Fruit fly (Drosophila melanogaster) whole organism, wandering third instar larva: ENCODE results near the gene Gr10a.
A peak's percentile ranks its signal among the peaks of the same experiment; 100 is the strongest.

Source experiments
- Abd-B ChIP-seq: fragments of >200 bp; optimal IDR thresholded peaks from 2 replicates; lab custom pipeline; 2017; ENCODE audit warnings: missing biosample characterization, missing genetic modification characterization
- CG32264 ChIP-seq: fragments of 200-800 bp; sonication (Bioruptor generic); optimal IDR thresholded peaks from 2 replicates; lab custom pipeline; 2016; ENCODE audit warnings: missing biosample characterization, missing genetic modification characterization
- CG9705 ChIP-seq: fragments of 200-800 bp; sonication (Bioruptor generic); optimal IDR thresholded peaks from 2 replicates; lab custom pipeline; 2018; ENCODE audit warnings: missing biosample characterization, mild to moderate bottlenecking, missing genetic modification characterization
- CrebA ChIP-seq: fragments of 200-800 bp; sonication (Bioruptor generic); optimal IDR thresholded peaks from 2 replicates; lab custom pipeline; 2016; ENCODE audit warnings: missing biosample characterization, mild to moderate bottlenecking, missing genetic modification characterization, borderline replicate concordance
- Dfd ChIP-seq: fragments of >200 bp; optimal IDR thresholded peaks from 2 replicates; lab custom pipeline; 2017; ENCODE audit warnings: missing biosample characterization, missing genetic modification characterization
- Dif ChIP-seq: fragments of 200-275, 200-300 bp; sonication (Bioruptor generic); optimal IDR thresholded peaks from 2 replicates; lab custom pipeline; 2018; ENCODE audit warnings: missing biosample characterization, missing genetic modification characterization; ENCODE audit not compliant: partially characterized antibody
- GATAd ChIP-seq: sonication (Bioruptor generic); optimal IDR thresholded peaks from 2 replicates; lab custom pipeline; 2016; ENCODE audit warnings: missing biosample characterization, missing genetic modification characterization
- Hnf4 ChIP-seq: fragments of 200-800 bp; sonication (Bioruptor generic); optimal IDR thresholded peaks from 2 replicates; lab custom pipeline; 2016; ENCODE audit warnings: missing biosample characterization, mild to moderate bottlenecking, missing genetic modification characterization
- Hr78 ChIP-seq: fragments of >200 bp; optimal IDR thresholded peaks from 2 replicates; lab custom pipeline; 2017; ENCODE audit warnings: missing biosample characterization, missing genetic modification characterization
- Hr83 ChIP-seq: fragments of 200-300 bp; sonication (Bioruptor generic); optimal IDR thresholded peaks from 2 replicates; lab custom pipeline; 2016; ENCODE audit warnings: missing biosample characterization, mild to moderate bottlenecking, missing genetic modification characterization, moderate library complexity; ENCODE audit not compliant: poor library complexity, severe bottlenecking
- Jra ChIP-seq: sonication (Bioruptor generic); optimal IDR thresholded peaks from 2 replicates; lab custom pipeline; 2016; ENCODE audit warnings: missing biosample characterization, missing genetic modification characterization
- Mio ChIP-seq: sonication (Bioruptor generic); optimal IDR thresholded peaks from 2 replicates; lab custom pipeline; 2016; ENCODE audit warnings: missing biosample characterization, missing genetic modification characterization
- Myc ChIP-seq: fragments of >200 bp; optimal IDR thresholded peaks from 2 replicates; lab custom pipeline; 2017
- N ChIP-seq: fragments of >200 bp; optimal IDR thresholded peaks from 2 replicates; lab custom pipeline; 2018; ENCODE audit warnings: missing biosample characterization, missing external identifiers, missing genetic modification characterization
- OdsH ChIP-seq: fragments of 200-800 bp; sonication (Bioruptor generic); optimal IDR thresholded peaks from 2 replicates; lab custom pipeline; 2016; ENCODE audit warnings: missing biosample characterization, mild to moderate bottlenecking, missing genetic modification characterization
- Rel ChIP-seq, 2 experiments: fragments of 200-800 bp; sonication (Bioruptor generic) in 1 of 2; optimal IDR thresholded peaks; 2 replicates in 1 of 2; 3 replicates in 1 of 2; lab custom pipeline; 2016 to 2019; ENCODE audit warnings: mild to moderate bottlenecking in 2 of 2, missing biosample characterization in 2 of 2, missing genetic modification characterization in 2 of 2, moderate library complexity in 1 of 2
- Sp1 ChIP-seq: fragments of 200-800 bp; sonication (Bioruptor generic); optimal IDR thresholded peaks from 3 replicates; lab custom pipeline; 2019; ENCODE audit warnings: missing biosample characterization, mild to moderate bottlenecking, missing genetic modification characterization, moderate library complexity
- Vsx2 ChIP-seq: fragments of 200-300, 225-300 bp; sonication (Bioruptor generic); optimal IDR thresholded peaks from 2 replicates; lab custom pipeline; 2018; ENCODE audit warnings: missing biosample characterization, missing genetic modification characterization; ENCODE audit not compliant: partially characterized antibody
- br ChIP-seq: fragments of 200-800 bp; sonication (Bioruptor generic); optimal IDR thresholded peaks from 2 replicates; lab custom pipeline; 2016; ENCODE audit warnings: missing biosample characterization, missing genetic modification characterization
- brk ChIP-seq: fragments of 200-800 bp; sonication (Bioruptor generic); optimal IDR thresholded peaks from 2 replicates; lab custom pipeline; 2016; ENCODE audit warnings: missing biosample characterization, mild to moderate bottlenecking, missing genetic modification characterization
- dl ChIP-seq, 2 experiments: fragments of 175-275, 200-275 bp in 1 of 2; fragments of 200-275 bp in 1 of 2; sonication (Bioruptor generic); optimal IDR thresholded peaks; lab custom pipeline; 2018; ENCODE audit warnings: mild to moderate bottlenecking in 2 of 2, missing biosample characterization in 2 of 2, missing genetic modification characterization in 2 of 2, moderate library complexity in 2 of 2; ENCODE audit not compliant: partially characterized antibody in 2 of 2, insufficient read depth in 1 of 2
- dmrt93B ChIP-seq: fragments of 200-800 bp; sonication (Bioruptor generic); optimal IDR thresholded peaks from 2 replicates; lab custom pipeline; 2018; ENCODE audit warnings: missing biosample characterization, mild to moderate bottlenecking, missing genetic modification characterization
- dsf ChIP-seq: sonication (Bioruptor generic); optimal IDR thresholded peaks from 2 replicates; lab custom pipeline; 2016; ENCODE audit warnings: missing biosample characterization, missing genetic modification characterization, borderline replicate concordance
- foxo ChIP-seq, 2 experiments: fragments of 200-800 bp; sonication (Bioruptor generic); optimal IDR thresholded peaks; 2 replicates in 1 of 2; 3 replicates in 1 of 2; lab custom pipeline; 2016 to 2017; ENCODE audit warnings: missing biosample characterization in 2 of 2, missing genetic modification characterization in 2 of 2
- fru ChIP-seq: fragments of 200-800 bp; sonication (Bioruptor generic); optimal IDR thresholded peaks from 3 replicates; lab custom pipeline; 2016; ENCODE audit warnings: missing biosample characterization, mild to moderate bottlenecking, missing genetic modification characterization
- h ChIP-seq: fragments of 200-800 bp; sonication (Bioruptor generic); optimal IDR thresholded peaks from 3 replicates; lab custom pipeline; 2016; ENCODE audit warnings: missing biosample characterization, mild to moderate bottlenecking, missing genetic modification characterization
- jim ChIP-seq: fragments of 175-275, 200-325 bp; sonication (Bioruptor generic); optimal IDR thresholded peaks from 2 replicates; lab custom pipeline; 2016; ENCODE audit warnings: missing biosample characterization, mild to moderate bottlenecking, missing genetic modification characterization
- lola ChIP-seq: fragments of >200 bp; optimal IDR thresholded peaks from 2 replicates; lab custom pipeline; 2017; ENCODE audit warnings: missing biosample characterization, missing genetic modification characterization
- pan ChIP-seq: fragments of >200 bp; optimal IDR thresholded peaks from 2 replicates; lab custom pipeline; 2017
- rgr ChIP-seq: fragments of 200-800 bp; sonication (Bioruptor generic); optimal IDR thresholded peaks from 3 replicates; lab custom pipeline; 2016; ENCODE audit warnings: missing biosample characterization, mild to moderate bottlenecking, missing genetic modification characterization
- sage ChIP-seq: fragments of 200-800 bp; sonication (Bioruptor generic); optimal IDR thresholded peaks from 2 replicates; lab custom pipeline; 2016; ENCODE audit warnings: missing biosample characterization, mild to moderate bottlenecking, missing genetic modification characterization
- sv ChIP-seq: fragments of 200-800 bp; sonication (Bioruptor generic); optimal IDR thresholded peaks from 3 replicates; lab custom pipeline; 2016; ENCODE audit warnings: missing biosample characterization, missing genetic modification characterization
- tai ChIP-seq: sonication (Bioruptor generic); optimal IDR thresholded peaks from 2 replicates; lab custom pipeline; 2016; ENCODE audit warnings: missing biosample characterization, missing genetic modification characterization
- usp ChIP-seq: fragments of >200 bp; optimal IDR thresholded peaks from 2 replicates; lab custom pipeline; 2017; ENCODE audit warnings: missing biosample characterization, missing genetic modification characterization

Gene Gr10a

DNA sequence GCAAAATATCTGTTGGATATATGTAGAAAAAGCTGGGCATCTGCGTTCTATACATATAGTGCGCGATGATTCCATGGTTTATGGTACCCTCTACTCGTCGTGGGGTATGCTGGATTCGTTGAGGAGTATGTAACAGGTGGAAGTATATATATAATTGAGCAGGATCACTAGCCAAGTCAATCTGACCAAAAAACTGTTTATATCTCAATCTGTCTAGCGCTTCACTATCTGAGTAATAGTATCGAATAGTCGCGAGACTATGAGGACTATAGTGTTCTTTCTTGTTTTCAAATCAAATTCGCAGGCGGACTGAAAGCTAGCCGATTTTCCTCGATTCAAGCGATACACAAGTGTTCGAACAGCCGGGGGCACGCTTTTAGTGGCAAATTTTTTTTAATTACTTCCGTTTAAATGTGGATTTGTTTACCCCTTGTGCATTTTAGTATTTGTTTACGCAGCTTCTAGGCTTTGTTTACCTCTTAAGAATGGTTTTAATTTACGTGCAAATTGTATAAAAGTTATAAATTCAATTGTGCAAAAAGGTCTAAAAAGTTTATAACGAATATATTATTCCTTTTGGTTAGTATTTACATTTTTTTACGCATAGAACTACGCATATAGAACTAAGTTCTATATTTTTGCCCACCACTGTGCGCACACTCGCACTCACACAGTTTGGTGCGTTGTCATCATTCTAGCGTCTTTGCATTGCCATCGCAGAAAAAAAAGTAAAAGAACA lies 26.4 kb downstream of the Gr10a start (continued):
- TF ChIP-seq lola (GFP tag; lab: Kevin White, UChicago) (no peak), sv (GFP tag; lab: Kevin White, UChicago) (peak; percentile 68)

- no peak for TF ChIP-seq dmrt93B (GFP tag; lab: Kevin White, UChicago)
- no peak for TF ChIP-seq OdsH (GFP tag; lab: Kevin White, UChicago)
- no peak for TF ChIP-seq Myc (lab: Kevin White, UChicago)
- no peak for TF ChIP-seq Sp1
- TF ChIP-seq Mio (GFP tag; lab: Kevin White, UChicago), result no peak
- TF ChIP-seq CG9705 (GFP tag; lab: Kevin White, UChicago), result no peak
- TF ChIP-seq Dif, result peak; percentile 81
- TF ChIP-seq br, result no peak
- no peak for TF ChIP-seq Abd-B
- TF ChIP-seq tai (GFP tag; lab: Kevin White, UChicago), result no peak
- TF ChIP-seq Rel (GFP tag; optimal IDR thresholded peaks at IDR 0.05; lab: Kevin White, UChicago), result peak; percentile 37
- TF ChIP-seq Rel (tag; optimal IDR thresholded peaks at IDR 0.05; lab: Kevin White, UChicago), result no peak
- peak; percentile 33 for TF ChIP-seq h (GFP tag; lab: Kevin White, UChicago)
- TF ChIP-seq jim (GFP tag; lab: Kevin White, UChicago), result no peak
- no peak for TF ChIP-seq pan (lab: Kevin White, UChicago)
- no peak for TF ChIP-seq sage (GFP tag; lab: Kevin White, UChicago)
- TF ChIP-seq sv (GFP tag; lab: Kevin White, UChicago), result no peak
- no peak for TF ChIP-seq Hr78
- TF ChIP-seq fru (GFP tag; lab: Kevin White, UChicago), result no peak
- TF ChIP-seq brk (GFP tag; lab: Kevin White, UChicago), result no peak
- peak; percentile 51 for TF ChIP-seq Hr83 (GFP tag; lab: Kevin White, UChicago)
- TF ChIP-seq Hnf4 (GFP tag; lab: Kevin White, UChicago), result no peak
- peak; percentile 28 for TF ChIP-seq Jra (GFP tag; lab: Kevin White, UChicago)
- TF ChIP-seq usp (GFP tag; lab: Kevin White, UChicago), result no peak
- TF ChIP-seq dl (GFP tag; optimal IDR thresholded peaks at IDR 0.05; lab: Kevin White, UChicago; ENCODE audit: insufficient read depth in 1 of 2, partially characterized antibody in 2 of 2), result peak; percentile 82 to 88
- TF ChIP-seq dsf, result no peak
- peak; percentile 31 for TF ChIP-seq Vsx2 (GFP tag; lab: Kevin White, UChicago)
- TF ChIP-seq GATAd (GFP tag; lab: Kevin White, UChicago), result no peak
- no peak for TF ChIP-seq CrebA (GFP tag; lab: Kevin White, UChicago)
- no peak for TF ChIP-seq Dfd (GFP tag; lab: Kevin White, UChicago)
- TF ChIP-seq N (GFP tag; lab: Kevin White, UChicago), result no peak
Observed at dm6 chrX:11389494-11390447, 27.5 kb downstream of the Gr10a start.

DNA sequence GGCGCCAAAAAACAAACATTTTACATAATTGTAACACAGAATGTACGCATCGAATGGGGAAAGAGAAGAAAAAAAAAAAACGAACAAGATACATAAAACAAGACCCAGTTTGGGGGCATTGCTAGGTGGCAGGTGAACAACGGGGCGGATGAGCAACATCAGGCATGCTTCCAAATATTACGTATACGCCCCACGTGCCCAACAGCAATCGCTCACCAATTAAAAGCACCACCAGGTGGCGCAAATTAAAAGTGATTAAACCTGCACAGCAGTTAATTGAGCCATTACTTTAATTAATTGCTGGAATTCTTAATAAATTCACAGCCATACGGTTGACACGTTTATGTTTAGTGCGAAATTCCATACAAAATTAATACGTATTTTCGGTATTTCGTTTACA lies 31.7 kb downstream of the Gr10a start:
- TF ChIP-seq Myc (lab: Kevin White, UChicago) (no peak), N (GFP tag; lab: Kevin White, UChicago) (no peak), Rel (GFP tag; optimal IDR thresholded peaks at IDR 0.05; lab: Kevin White, UChicago) (no peak), Rel (tag; optimal IDR thresholded peaks at IDR 0.05; lab: Kevin White, UChicago) (no peak), Mio (GFP tag; lab: Kevin White, UChicago) (no peak), foxo (GFP tag; optimal IDR thresholded peaks at IDR 0.05; lab: Kevin White, UChicago) (no peak), dsf (no peak), Hr78 (no peak), Jra (GFP tag; lab: Kevin White, UChicago) (no peak), h (GFP tag; lab: Kevin White, UChicago) (no peak), CG32264 (GFP tag; lab: Kevin White, UChicago) (no peak), GATAd (GFP tag; lab: Kevin White, UChicago) (no peak), rgr (GFP tag; lab: Kevin White, UChicago) (no peak), Sp1 (no peak), Dfd (GFP tag; lab: Kevin White, UChicago) (no peak)
